Worm (Caenorhabditis elegans) whole organism, early embryonic: Measurements from ENCODE around the gene elpc-3.
"Not testable (repeated sequence)": the region's sequence is repeated elsewhere in the genome, so short reads cannot be mapped to it uniquely, and the experiment has no call there.

ENCODE experiments used
- B0310.2 ChIP-seq: sonication (generic microtip); optimal IDR thresholded peaks from 2 replicates; lab custom pipeline; 2016; ENCODE audit warnings: mild to moderate bottlenecking, missing genetic modification characterization, missing compliant biosample characterization
- F13C5.2 ChIP-seq: sonication (generic microtip); optimal IDR thresholded peaks from 2 replicates; lab custom pipeline; 2017; ENCODE audit warnings: mild to moderate bottlenecking, missing genetic modification characterization, inconsistent platforms, missing compliant biosample characterization
- aly-1 ChIP-seq: sonication (generic microtip); optimal IDR thresholded peaks from 2 replicates; lab custom pipeline; 2016; ENCODE audit warnings: missing genetic modification characterization, missing compliant biosample characterization
- ama-1 ChIP-seq: fragments of 150-350 bp; optimal IDR thresholded peaks from 2 replicates; lab custom pipeline; 2014
- ceh-13 ChIP-seq: fragments of 200-800 bp; sonication (Bioruptor generic); optimal IDR thresholded peaks from 2 replicates; lab custom pipeline; 2018; ENCODE audit warnings: mild to moderate bottlenecking, missing genetic modification characterization, missing compliant biosample characterization
- ceh-36 ChIP-seq: sonication (generic microtip); optimal IDR thresholded peaks from 2 replicates; lab custom pipeline; 2016; ENCODE audit warnings: missing genetic modification characterization, inconsistent platforms, missing compliant biosample characterization
- ets-7 ChIP-seq: sonication (generic microtip); optimal IDR thresholded peaks from 2 replicates; lab custom pipeline; 2016; ENCODE audit warnings: missing genotype, missing genetic modification characterization, missing compliant biosample characterization
- flt-1 ChIP-seq: fragments of 200-800 bp; sonication (Bioruptor generic); IDR thresholded peaks from 2 replicates; pipeline ENCODE4 v1.3.6; 2022; ENCODE audit warnings: missing genetic modification characterization, missing compliant biosample characterization
- hmbx-1 ChIP-seq: sonication (generic microtip); optimal IDR thresholded peaks from 2 replicates; lab custom pipeline; 2016; ENCODE audit warnings: mild to moderate bottlenecking, missing genetic modification characterization, missing compliant biosample characterization
- hmg-4 ChIP-seq: fragments of 200-800 bp; sonication (Bioruptor generic); optimal IDR thresholded peaks from 2 replicates; lab custom pipeline; 2018; ENCODE audit warnings: mild to moderate bottlenecking, missing genetic modification characterization, missing compliant biosample characterization
- hnd-1 ChIP-seq: sonication (generic microtip); optimal IDR thresholded peaks from 2 replicates; lab custom pipeline; 2016; ENCODE audit warnings: missing genetic modification characterization, missing compliant biosample characterization
- pes-1 ChIP-seq: fragments of 200-800 bp; sonication (Bioruptor generic); IDR thresholded peaks from 2 replicates; pipeline ENCODE4 v1.3.6; 2022; ENCODE audit warnings: missing genetic modification reagents, missing genetic modification characterization, missing compliant biosample characterization
- scrt-1 ChIP-seq: fragments of 200-800 bp; sonication (Bioruptor generic); IDR thresholded peaks from 2 replicates; pipeline ENCODE4 v1.3.6; 2022; ENCODE audit warnings: missing genetic modification characterization, missing compliant biosample characterization
- sea-1 ChIP-seq: fragments of 200-800 bp; sonication (Bioruptor generic); conservative IDR thresholded peaks from 2 replicates; pipeline ENCODE4 v1.3.6; 2022; ENCODE audit warnings: missing genetic modification characterization, missing compliant biosample characterization
- tbx-11 ChIP-seq: fragments of 200-800 bp; sonication (Bioruptor generic); IDR thresholded peaks from 2 replicates; pipeline ENCODE4 v1.3.6; 2022; ENCODE audit warnings: missing genetic modification characterization, missing compliant biosample characterization
- tbx-37 ChIP-seq: fragments of 200-800 bp; sonication (Bioruptor generic); conservative IDR thresholded peaks from 2 replicates; pipeline ENCODE4 v1.3.6; 2022; ENCODE audit warnings: missing genetic modification reagents, missing genetic modification characterization, missing compliant biosample characterization
- tra-4 ChIP-seq: sonication (generic microtip); optimal IDR thresholded peaks from 2 replicates; lab custom pipeline; 2017; ENCODE audit warnings: missing genetic modification characterization, missing compliant biosample characterization

elpc-3 gene

ce11 chrV:12140625-12141024, 40.6 kb downstream of the elpc-3 start, which contains the start of gene C27A7.3:
TSS of gene C27A7.3 (plus strand) at chrV:12140925.
- TF ChIP-seq hmbx-1 (tag; lab: Kevin White, UChicago) (no peak), sea-1 (GFP tag; lab: Robert Waterston, UW) (no peak), pes-1 (GFP tag; lab: Robert Waterston, UW) (no peak), ama-1 (lab: Kevin White, UChicago) (no peak), ceh-36 (tag; lab: Kevin White, UChicago) (no peak), B0310.2 (no peak), hmg-4 (GFP tag; lab: Kevin White, UChicago) (no peak), scrt-1 (no peak), aly-1 (no peak), F13C5.2 (tag; lab: Kevin White, UChicago) (no peak), tbx-11 (GFP tag; lab: Robert Waterston, UW) (no peak), tbx-37 (GFP tag; lab: Robert Waterston, UW) (no peak), flt-1 (GFP tag; lab: Robert Waterston, UW) (no peak), hnd-1 (tag; lab: Kevin White, UChicago) (no peak), ceh-13 (GFP tag; lab: Kevin White, UChicago) (no peak), ets-7 (no peak), tra-4 (tag; lab: Kevin White, UChicago) (no peak)

- TF ChIP-seq ceh-36 (tag; lab: Kevin White, UChicago) (no peak), tbx-11 (GFP tag; lab: Robert Waterston, UW) (no peak), ama-1 (lab: Kevin White, UChicago) (no peak), tra-4 (tag; lab: Kevin White, UChicago) (no peak)
Observed at ce11 chrV:12137942-12138341, 43.3 kb downstream of the elpc-3 start.

- not testable (repeated sequence) for TF ChIP-seq scrt-1; pes-1 (GFP tag; lab: Robert Waterston, UW); ets-7
Observed at ce11 chrV:12131157-12131556, 50.1 kb downstream of the elpc-3 start, which contains the start of gene enpp-1. TSS of gene enpp-1 (plus strand) at chrV:12131457.

ce11 chrV:12130688-12131087, 50.5 kb downstream of the elpc-3 start, which contains the start of gene C27A7.6:
TSS of gene C27A7.6 (minus strand) at chrV:12130788.
- not testable (repeated sequence) for TF ChIP-seq pes-1 (GFP tag; lab: Robert Waterston, UW); F13C5.2 (tag; lab: Kevin White, UChicago); flt-1 (GFP tag; lab: Robert Waterston, UW)
